Fruit fly (Drosophila melanogaster) whole organism, embryonic: ENCODE data around the gene RpL13.

Experiments used
- Adf1 ChIP-seq: fragments of 200-800 bp; sonication (Bioruptor generic); IDR thresholded peaks from 2 replicates; pipeline ENCODE4 v1.3.6; 2022; ENCODE audit warnings: missing biosample characterization, missing genetic modification characterization
- B-H1 ChIP-seq: fragments of 200-800 bp; sonication (Bioruptor generic); IDR thresholded peaks from 3 replicates; pipeline ENCODE4 v1.3.6; 2022; ENCODE audit warnings: missing biosample characterization, missing genetic modification characterization
- CG10267 ChIP-seq: fragments of 200-800 bp; sonication (Bioruptor generic); optimal IDR thresholded peaks from 2 replicates; lab custom pipeline; 2018; ENCODE audit warnings: missing biosample characterization, mild to moderate bottlenecking, missing genetic modification characterization, moderate library complexity
- CG10565 ChIP-seq: fragments of 200-800 bp; sonication (Bioruptor generic); optimal IDR thresholded peaks from 3 replicates; lab custom pipeline; 2016; ENCODE audit warnings: missing biosample characterization, mild to moderate bottlenecking, missing genetic modification characterization
- CG12219 ChIP-seq: fragments of 200-800 bp; sonication (Bioruptor generic); optimal IDR thresholded peaks from 3 replicates; lab custom pipeline; 2018; ENCODE audit warnings: missing biosample characterization, mild to moderate bottlenecking, missing genetic modification characterization
- CG15011 ChIP-seq: fragments of 200-800 bp; sonication (Bioruptor generic); optimal IDR thresholded peaks from 3 replicates; lab custom pipeline; 2018; ENCODE audit warnings: missing biosample characterization, mild to moderate bottlenecking, missing genetic modification characterization
- CG1529 ChIP-seq: fragments of 200-800 bp; sonication (Bioruptor generic); optimal IDR thresholded peaks from 3 replicates; lab custom pipeline; 2018; ENCODE audit warnings: missing biosample characterization, missing genetic modification characterization
- CG17385 ChIP-seq: fragments of 200-800 bp; sonication (Bioruptor generic); optimal IDR thresholded peaks from 3 replicates; lab custom pipeline; 2018; ENCODE audit warnings: missing biosample characterization, mild to moderate bottlenecking, missing genetic modification characterization
- CG1832 ChIP-seq: fragments of 200-800 bp; sonication (Bioruptor generic); optimal IDR thresholded peaks from 2 replicates; lab custom pipeline; 2017; ENCODE audit warnings: missing biosample characterization, mild to moderate bottlenecking, missing genetic modification characterization, inconsistent platforms
- CG4282 ChIP-seq: fragments of 200-800 bp; sonication (Bioruptor generic); optimal IDR thresholded peaks from 2 replicates; lab custom pipeline; 2016; ENCODE audit warnings: missing biosample characterization, missing genetic modification characterization
- CG4424 ChIP-seq: fragments of 200-800 bp; sonication (Bioruptor generic); optimal IDR thresholded peaks from 3 replicates; lab custom pipeline; 2016; ENCODE audit warnings: missing biosample characterization, missing genetic modification characterization
- CG6272 ChIP-seq: fragments of 200-800 bp; sonication (Bioruptor generic); IDR thresholded peaks from 2 replicates; pipeline ENCODE4 v1.3.6; 2022; ENCODE audit warnings: missing biosample characterization, missing genetic modification characterization
- CG6791 ChIP-seq: fragments of 200-800 bp; sonication (Bioruptor generic); IDR thresholded peaks from 3 replicates; pipeline ENCODE4 v1.3.6; 2022; ENCODE audit warnings: missing biosample characterization, missing genetic modification characterization; ENCODE audit not compliant: partially characterized antibody
- CG7786 ChIP-seq: fragments of 200-800 bp; sonication (Bioruptor generic); optimal IDR thresholded peaks from 2 replicates; lab custom pipeline; 2016; ENCODE audit warnings: missing biosample characterization, missing genetic modification characterization
- CG9437 ChIP-seq: fragments of 200-800 bp; sonication (Bioruptor generic); optimal IDR thresholded peaks from 2 replicates; lab custom pipeline; 2018; ENCODE audit warnings: missing biosample characterization, mild to moderate bottlenecking, missing genetic modification characterization
- CG9727 ChIP-seq: fragments of 200-800 bp; sonication (Bioruptor generic); optimal IDR thresholded peaks from 3 replicates; lab custom pipeline; 2017; ENCODE audit warnings: missing biosample characterization, mild to moderate bottlenecking, missing genetic modification characterization
- Chrac-16 ChIP-seq: fragments of 200-800 bp; sonication (Bioruptor generic); optimal IDR thresholded peaks from 3 replicates; lab custom pipeline; 2016; ENCODE audit warnings: missing biosample characterization, missing genetic modification characterization
- CkIIα-i1 ChIP-seq: fragments of 200-800 bp; sonication (Bioruptor generic); IDR thresholded peaks from 2 replicates; pipeline ENCODE4 v1.3.6; 2022; ENCODE audit warnings: missing biosample characterization, missing genetic modification characterization
- Doc3 ChIP-seq: fragments of 200-800 bp; sonication (Bioruptor generic); IDR thresholded peaks from 3 replicates; pipeline ENCODE4 v1.3.6; 2022; ENCODE audit warnings: missing biosample characterization, missing genetic modification characterization; ENCODE audit not compliant: partially characterized antibody
- Drgx ChIP-seq: fragments of 200-800 bp; sonication (Bioruptor generic); IDR thresholded peaks from 2 replicates; pipeline ENCODE4 v1.3.6; 2022; ENCODE audit warnings: missing biosample characterization, missing genetic modification characterization
- Gug ChIP-seq: fragments of 200-800 bp; sonication (Bioruptor generic); IDR thresholded peaks from 4 replicates; pipeline ENCODE4 v1.3.6; 2022; ENCODE audit warnings: missing biosample characterization, missing genetic modification characterization
- HLH54F ChIP-seq: fragments of 200-800 bp; sonication (Bioruptor generic); optimal IDR thresholded peaks from 3 replicates; lab custom pipeline; 2016; ENCODE audit warnings: missing biosample characterization, missing genetic modification characterization
- Med ChIP-seq: fragments of 200-800 bp; sonication (Bioruptor generic); peaks from one replicate; lab custom pipeline; 2016; ENCODE audit warnings: missing biosample characterization, missing genetic modification characterization, mild to moderate bottlenecking, inconsistent platforms, moderate library complexity
- NFAT ChIP-seq: fragments of 200-800 bp; sonication (Bioruptor generic); IDR thresholded peaks from 2 replicates; pipeline ENCODE4 v1.3.6; 2022; ENCODE audit warnings: missing biosample characterization, missing genetic modification characterization
- Oaz ChIP-seq: fragments of 200-800 bp; sonication (Bioruptor generic); IDR thresholded peaks from 2 replicates; pipeline ENCODE4 v1.3.6; 2022; ENCODE audit warnings: missing biosample characterization, missing genetic modification characterization
- Poxn ChIP-seq: fragments of 200-800 bp; sonication (Bioruptor generic); IDR thresholded peaks from 2 replicates; pipeline ENCODE4 v1.3.6; 2022; ENCODE audit warnings: missing biosample characterization, missing genetic modification characterization
- Sin3A ChIP-seq: fragments of >200 bp; optimal IDR thresholded peaks from 2 replicates; lab custom pipeline; 2018
- Spps ChIP-seq: fragments of 200-800 bp; sonication (Bioruptor generic); optimal IDR thresholded peaks from 2 replicates; lab custom pipeline; 2018; ENCODE audit warnings: missing biosample characterization, mild to moderate bottlenecking, missing genetic modification characterization
- Trl ChIP-seq, 3 experiments: fragments of >200 bp in 2 of 3; fragments of 200-800 bp in 1 of 3; sonication (Bioruptor generic) in 1 of 3; optimal IDR thresholded peaks; 2 replicates in 1 of 3; 3 replicates in 2 of 3; lab custom pipeline; 2016 to 2017; ENCODE audit warnings: missing biosample characterization in 1 of 3, missing genetic modification characterization in 1 of 3
- aop ChIP-seq: fragments of 200-800 bp; sonication (Bioruptor generic); IDR thresholded peaks from 2 replicates; pipeline ENCODE4 v1.3.6; 2022; ENCODE audit warnings: missing biosample characterization, missing genetic modification characterization
- chif ChIP-seq, 2 experiments: fragments of 200-800 bp; sonication (Bioruptor generic); optimal IDR thresholded peaks; 3 replicates each; lab custom pipeline; 2016; ENCODE audit warnings: missing biosample characterization in 2 of 2, missing genetic modification characterization in 2 of 2
- dm ChIP-seq: fragments of 200-800 bp; sonication (Bioruptor generic); optimal IDR thresholded peaks from 3 replicates; lab custom pipeline; 2016; ENCODE audit warnings: missing biosample characterization, missing genetic modification characterization
- gt ChIP-seq: fragments of 200-800 bp; sonication (Bioruptor generic); IDR thresholded peaks from 2 replicates; pipeline ENCODE4 v1.3.6; 2022; ENCODE audit warnings: missing biosample characterization, missing genetic modification characterization
- h ChIP-seq: fragments of >200 bp; optimal IDR thresholded peaks from 2 replicates; lab custom pipeline; 2017
- hb ChIP-seq: fragments of 200-800 bp; sonication (Bioruptor generic); IDR thresholded peaks from 3 replicates; pipeline ENCODE4 v1.3.6; 2022; ENCODE audit warnings: missing biosample characterization, missing genetic modification characterization; ENCODE audit not compliant: partially characterized antibody
- hbn ChIP-seq: fragments of 200-800 bp; sonication (Bioruptor generic); IDR thresholded peaks from 2 replicates; pipeline ENCODE4 v1.3.6; 2022; ENCODE audit warnings: missing biosample characterization, missing genetic modification characterization; ENCODE audit not compliant: partially characterized antibody
- her ChIP-seq: fragments of 200-800 bp; sonication (Bioruptor generic); optimal IDR thresholded peaks from 2 replicates; lab custom pipeline; 2016; ENCODE audit warnings: missing biosample characterization, missing genetic modification characterization
- lilli ChIP-seq: fragments of 200-800 bp; sonication (Bioruptor generic); optimal IDR thresholded peaks from 3 replicates; lab custom pipeline; 2016; ENCODE audit warnings: missing biosample characterization, missing genetic modification characterization
- nom ChIP-seq: fragments of 200-800 bp; sonication (Bioruptor generic); optimal IDR thresholded peaks from 2 replicates; lab custom pipeline; 2017; ENCODE audit warnings: missing biosample characterization, missing genetic modification characterization, mild to moderate bottlenecking, moderate library complexity, missing genetic modification reagents
- otp ChIP-seq: fragments of 200-800 bp; sonication (Bioruptor generic); IDR thresholded peaks from 3 replicates; pipeline ENCODE4, ENCODE4 v1.3.6; 2022; ENCODE audit warnings: missing biosample characterization, missing genetic modification characterization
- pb ChIP-seq: fragments of 200-800 bp; sonication (Bioruptor generic); optimal IDR thresholded peaks from 3 replicates; lab custom pipeline; 2016; ENCODE audit warnings: missing biosample characterization, missing genetic modification characterization
- run ChIP-seq: fragments of 200-800 bp; sonication (Bioruptor generic); optimal IDR thresholded peaks from 3 replicates; lab custom pipeline; 2018; ENCODE audit warnings: missing biosample characterization, mild to moderate bottlenecking, missing genetic modification characterization
- salm ChIP-seq: fragments of 200-800 bp; sonication (Bioruptor generic); optimal IDR thresholded peaks from 2 replicates; lab custom pipeline; 2018; ENCODE audit warnings: missing biosample characterization, mild to moderate bottlenecking, missing genetic modification characterization
- seq ChIP-seq: fragments of 200-800 bp; sonication (Bioruptor generic); IDR thresholded peaks from 2 replicates; pipeline ENCODE4 v1.3.6; 2022; ENCODE audit warnings: missing biosample characterization, missing genetic modification characterization
- sima ChIP-seq: fragments of 200-800 bp; sonication (Bioruptor generic); optimal IDR thresholded peaks from 2 replicates; lab custom pipeline; 2016; ENCODE audit warnings: missing biosample characterization, missing genetic modification characterization
- so ChIP-seq: fragments of 200-800 bp; sonication (Bioruptor generic); IDR thresholded peaks from 3 replicates; pipeline ENCODE4 v1.3.6; 2022; ENCODE audit warnings: missing biosample characterization, missing genetic modification characterization
- tll ChIP-seq, 2 experiments: fragments of 200-800 bp in 1 of 2; fragments of >200 bp in 1 of 2; sonication (Bioruptor generic) in 1 of 2; optimal IDR thresholded peaks; 2 replicates each; lab custom pipeline; 2017 to 2019; ENCODE audit warnings: missing biosample characterization in 2 of 2, missing genetic modification characterization in 2 of 2, mild to moderate bottlenecking in 1 of 2, moderate library complexity in 1 of 2
- toy ChIP-seq: fragments of 200-800 bp; sonication (Bioruptor generic); IDR thresholded peaks from 2 replicates; pipeline ENCODE4 v1.3.6; 2022; ENCODE audit warnings: missing biosample characterization, missing genetic modification characterization
- unpg ChIP-seq: fragments of 200-800 bp; sonication (Bioruptor generic); optimal IDR thresholded peaks from 3 replicates; lab custom pipeline; 2018; ENCODE audit warnings: missing biosample characterization, mild to moderate bottlenecking, missing genetic modification characterization, moderate library complexity

The RpL13 gene

dm6 chr2L:9986402-9987350 is 19.6 kb downstream of the RpL13 start (continued):
- TF ChIP-seq gt (GFP tag; lab: Robert Waterston, UW) (no peak; the same call in 1 of the 2 replicates), aop (GFP tag; lab: Robert Waterston, UW) (no peak), Sin3A (lab: Kevin White, UChicago) (no peak), HLH54F (GFP tag; lab: Kevin White, UChicago) (no peak), toy (no peak), Med (GFP tag; lab: Kevin White, UChicago) (peak; percentile 92), CG4424 (GFP tag; lab: Kevin White, UChicago) (no peak), Gug (GFP tag; lab: Robert Waterston, UW) (peak; percentile 61; the same call in 3 of the 4 replicates), so (GFP tag; lab: Robert Waterston, UW) (no peak), CG9437 (GFP tag; lab: Kevin White, UChicago) (no peak), CG10267 (tag; lab: Kevin White, UChicago) (peak; percentile 36), lilli (GFP tag; lab: Kevin White, UChicago) (peak; percentile 26), hb (GFP tag; lab: Robert Waterston, UW) (no peak), CG7786 (peak; percentile 6), her (no peak), Adf1 (no peak), chif (GFP tag; optimal IDR thresholded peaks at IDR 0.05; lab: Kevin White, UChicago) (peak; percentile 11 to 31), CG6272 (GFP tag; lab: Robert Waterston, UW) (peak; percentile 33; the same call in 1 of the 2 replicates), seq (no peak), CG1529 (peak; percentile 15), run (tag; lab: Kevin White, UChicago) (no peak), Doc3 (GFP tag; lab: Robert Waterston, UW) (no peak), Trl (optimal IDR thresholded peaks at IDR 0.05; lab: Kevin White, UChicago) (no peak), Trl (GFP tag; optimal IDR thresholded peaks at IDR 0.05; lab: Kevin White, UChicago) (peak; percentile 11), Drgx (peak; percentile 94), salm (no peak), tll (GFP tag; optimal IDR thresholded peaks at IDR 0.05; lab: Kevin White, UChicago) (no peak), CG15011 (no peak), Spps (tag; lab: Kevin White, UChicago) (peak; percentile 50), CG1832 (no peak), CG9727 (GFP tag; lab: Kevin White, UChicago) (peak; percentile 29), CkIIα-i1 (GFP tag; lab: Robert Waterston, UW) (no peak), CG17385 (peak; percentile 28), CG12219 (GFP tag; lab: Kevin White, UChicago) (peak; percentile 52), B-H1 (GFP tag; lab: Robert Waterston, UW) (0 out of 3 replicates have a peak, but pooled peaks have one; percentile 26), pb (GFP tag; lab: Kevin White, UChicago) (no peak), unpg (GFP tag; lab: Kevin White, UChicago) (peak; percentile 50), otp (peak; percentile 70; the same call in 2 of the 3 replicates), NFAT (GFP tag; lab: Robert Waterston, UW) (no peak), Chrac-16 (GFP tag; lab: Kevin White, UChicago) (peak; percentile 41), hbn (no peak), CG4282 (GFP tag; lab: Kevin White, UChicago) (no peak), CG10565 (no peak), CG6791 (GFP tag; lab: Robert Waterston, UW) (no peak), Poxn (GFP tag; lab: Robert Waterston, UW) (no peak), dm (GFP tag; lab: Kevin White, UChicago) (no peak), nom (GFP tag; lab: Kevin White, UChicago) (peak; percentile 89), sima (GFP tag; lab: Kevin White, UChicago) (no peak), Oaz (GFP tag; lab: Robert Waterston, UW) (no peak), h (lab: Kevin White, UChicago) (no peak)
